Fruit fly (Drosophila melanogaster) whole organism, embryonic: ENCODE measurements around the gene Art1.

Experiments used
- Antp ChIP-seq: fragments of 200-800 bp; sonication (Bioruptor generic); optimal IDR thresholded peaks from 3 replicates; lab custom pipeline; 2016; ENCODE audit warnings: missing biosample characterization, missing genetic modification characterization
- BtbVII ChIP-seq: fragments of 200-800 bp; sonication (Bioruptor generic); optimal IDR thresholded peaks from 3 replicates; lab custom pipeline; 2017; ENCODE audit warnings: missing biosample characterization, mild to moderate bottlenecking, missing genetic modification characterization
- CG10979 ChIP-seq: fragments of 200-800 bp; sonication (Bioruptor generic); optimal IDR thresholded peaks from 2 replicates; lab custom pipeline; 2018; ENCODE audit warnings: missing biosample characterization, mild to moderate bottlenecking, missing genetic modification characterization, moderate library complexity
- CG12071 ChIP-seq: fragments of 200-800 bp; sonication (Bioruptor generic); optimal IDR thresholded peaks from 3 replicates; lab custom pipeline; 2018; ENCODE audit warnings: missing biosample characterization, mild to moderate bottlenecking, missing genetic modification characterization
- CG12391 ChIP-seq: fragments of 200-800 bp; sonication (Bioruptor generic); optimal IDR thresholded peaks from 3 replicates; lab custom pipeline; 2018; ENCODE audit warnings: missing biosample characterization, mild to moderate bottlenecking, missing genetic modification characterization, moderate library complexity
- CG13624 ChIP-seq: fragments of 200-800 bp; sonication (Bioruptor generic); optimal IDR thresholded peaks from 2 replicates; lab custom pipeline; 2016; ENCODE audit warnings: missing biosample characterization, missing genetic modification characterization
- CG1529 ChIP-seq: fragments of 200-800 bp; sonication (Bioruptor generic); optimal IDR thresholded peaks from 3 replicates; lab custom pipeline; 2018; ENCODE audit warnings: missing biosample characterization, missing genetic modification characterization
- CG17328 ChIP-seq: fragments of 200-800 bp; sonication (Bioruptor generic); IDR thresholded peaks from 2 replicates; pipeline ENCODE4 v1.3.6; 2022; ENCODE audit warnings: missing biosample characterization, missing genetic modification characterization
- CG18599 ChIP-seq: fragments of 200-800 bp; sonication (Bioruptor generic); optimal IDR thresholded peaks from 3 replicates; lab custom pipeline; 2017; ENCODE audit warnings: missing biosample characterization, missing genetic modification characterization, mild to moderate bottlenecking, moderate library complexity, missing genetic modification reagents
- CG30403 ChIP-seq: fragments of 200-800 bp; sonication (Bioruptor generic); optimal IDR thresholded peaks from 3 replicates; lab custom pipeline; 2016; ENCODE audit warnings: missing biosample characterization, missing genetic modification characterization
- CG3163 ChIP-seq: fragments of 200-800 bp; sonication (Bioruptor generic); optimal IDR thresholded peaks from 3 replicates; lab custom pipeline; 2016; ENCODE audit warnings: missing biosample characterization, missing genetic modification characterization
- CG34422 ChIP-seq: fragments of 200-800 bp; sonication (Bioruptor generic); IDR thresholded peaks from 3 replicates; pipeline ENCODE4 v1.3.6; 2022; ENCODE audit warnings: missing biosample characterization, missing genetic modification characterization
- CG3847 ChIP-seq: fragments of 200-800 bp; sonication (Bioruptor generic); IDR thresholded peaks from 2 replicates; pipeline ENCODE4 v1.3.6; 2022; ENCODE audit warnings: missing biosample characterization, missing genetic modification characterization
- CG4360 ChIP-seq: fragments of 200-800 bp; sonication (Bioruptor generic); IDR thresholded peaks from 2 replicates; pipeline ENCODE4 v1.3.6; 2022; ENCODE audit warnings: missing biosample characterization, missing genetic modification characterization
- CG4820 ChIP-seq: fragments of 200-800 bp; sonication (Bioruptor generic); optimal IDR thresholded peaks from 3 replicates; lab custom pipeline; 2016; ENCODE audit warnings: missing biosample characterization, missing genetic modification characterization
- CG6765 ChIP-seq: fragments of 200-800 bp; sonication (Bioruptor generic); optimal IDR thresholded peaks from 3 replicates; lab custom pipeline; 2017; ENCODE audit warnings: missing biosample characterization, mild to moderate bottlenecking, missing genetic modification characterization
- CG6854 ChIP-seq: fragments of 200-800 bp; sonication (Bioruptor generic); optimal IDR thresholded peaks from 3 replicates; lab custom pipeline; 2017; ENCODE audit warnings: missing biosample characterization, mild to moderate bottlenecking, missing genetic modification characterization
- CG7271 ChIP-seq: fragments of 200-800 bp; sonication (Bioruptor generic); optimal IDR thresholded peaks from 2 replicates; lab custom pipeline; 2018; ENCODE audit warnings: missing biosample characterization, mild to moderate bottlenecking, missing genetic modification characterization, moderate library complexity
- CG7372 ChIP-seq: fragments of 200-800 bp; sonication (Bioruptor generic); IDR thresholded peaks from 2 replicates; pipeline ENCODE4 v1.3.6; 2022; ENCODE audit warnings: missing biosample characterization, missing genetic modification characterization
- CG7928 ChIP-seq: fragments of 200-800 bp; sonication (Bioruptor generic); optimal IDR thresholded peaks from 2 replicates; lab custom pipeline; 2017; ENCODE audit warnings: missing biosample characterization, mild to moderate bottlenecking, missing genetic modification characterization
- CG7963 ChIP-seq: fragments of 200-800 bp; sonication (Bioruptor generic); IDR thresholded peaks from 3 replicates; pipeline ENCODE4 v1.3.6; 2022; ENCODE audit warnings: missing biosample characterization, missing genetic modification characterization; ENCODE audit not compliant: partially characterized antibody
- CG8290 ChIP-seq, 3 experiments: fragments of 200-800 bp; sonication (Bioruptor generic); optimal IDR thresholded peaks; 2 replicates each; lab custom pipeline; 2016 to 2019; ENCODE audit warnings: missing biosample characterization in 3 of 3, missing genetic modification characterization in 3 of 3, mild to moderate bottlenecking in 2 of 3, moderate library complexity in 1 of 3
- CTCF ChIP-seq: fragments of 200-800 bp; sonication (Bioruptor generic); optimal IDR thresholded peaks from 2 replicates; lab custom pipeline; 2017; ENCODE audit warnings: missing biosample characterization, mild to moderate bottlenecking, missing genetic modification characterization, moderate library complexity
- D19B ChIP-seq: fragments of 200-800 bp; sonication (Bioruptor generic); optimal IDR thresholded peaks from 2 replicates; lab custom pipeline; 2017; ENCODE audit warnings: missing biosample characterization, mild to moderate bottlenecking, missing genetic modification characterization
- Deaf1 ChIP-seq: fragments of 200-800 bp; optimal IDR thresholded peaks from 3 replicates; lab custom pipeline; 2019; ENCODE audit warnings: missing biosample characterization, mild to moderate bottlenecking, missing genetic modification characterization, moderate library complexity
- Doc3 ChIP-seq: fragments of 200-800 bp; sonication (Bioruptor generic); IDR thresholded peaks from 3 replicates; pipeline ENCODE4 v1.3.6; 2022; ENCODE audit warnings: missing biosample characterization, missing genetic modification characterization; ENCODE audit not compliant: partially characterized antibody
- Eip74EF ChIP-seq, 2 experiments: fragments of 200-800 bp in 1 of 2; fragments of >200 bp in 1 of 2; sonication (Bioruptor generic) in 1 of 2; optimal IDR thresholded peaks; 2 replicates each; lab custom pipeline; 2017 to 2019; ENCODE audit warnings: missing biosample characterization in 2 of 2, missing genetic modification characterization in 2 of 2, mild to moderate bottlenecking in 1 of 2, moderate library complexity in 1 of 2
- Ets65A ChIP-seq: fragments of 200-800 bp; sonication (Bioruptor generic); peaks from one replicate; lab custom pipeline; 2016; ENCODE audit warnings: missing biosample characterization, missing genetic modification characterization
- Lhr ChIP-seq: fragments of 200-800 bp; sonication (Bioruptor generic); optimal IDR thresholded peaks from 3 replicates; lab custom pipeline; 2017; ENCODE audit warnings: mild to moderate bottlenecking, missing biosample characterization, missing genetic modification reagents, missing genetic modification characterization
- MBD-R2 ChIP-seq: fragments of 200-800 bp; sonication (Bioruptor generic); IDR thresholded peaks from 2 replicates; pipeline ENCODE4 v1.3.6; 2022; ENCODE audit warnings: missing biosample characterization, missing genetic modification characterization
- NK7.1 ChIP-seq: fragments of 200-800 bp; sonication (Bioruptor generic); optimal IDR thresholded peaks from 3 replicates; lab custom pipeline; 2016; ENCODE audit warnings: missing biosample characterization, missing genetic modification characterization
- Nf-YA ChIP-seq: fragments of 200-800 bp; sonication (Bioruptor generic); IDR thresholded peaks from 2 replicates; pipeline ENCODE4 v1.3.6; 2022; ENCODE audit warnings: missing biosample characterization, missing genetic modification characterization
- Rfx ChIP-seq: fragments of 200-800 bp; sonication (Bioruptor generic); IDR thresholded peaks from 2 replicates; pipeline ENCODE4 v1.3.6; 2022; ENCODE audit warnings: missing biosample characterization, missing genetic modification characterization
- Sry-δ ChIP-seq: fragments of 200-800 bp; sonication (Bioruptor generic); optimal IDR thresholded peaks from 2 replicates; lab custom pipeline; 2016; ENCODE audit warnings: missing biosample characterization, missing genetic modification characterization
- ase ChIP-seq: fragments of 200-800 bp; sonication (Bioruptor generic); IDR thresholded peaks from 3 replicates; pipeline ENCODE4 v1.3.6; 2022; ENCODE audit warnings: missing biosample characterization, missing genetic modification characterization
- crol ChIP-seq: fragments of 200-800 bp; sonication (Bioruptor generic); IDR thresholded peaks from 2 replicates; pipeline ENCODE4 v1.3.6; 2022; ENCODE audit warnings: missing biosample characterization, missing genetic modification characterization
- esg ChIP-seq: fragments of 200-800 bp; sonication (Bioruptor generic); conservative IDR thresholded peaks from 2 replicates; pipeline ENCODE4 v1.3.6; 2022; ENCODE audit warnings: missing biosample characterization, missing genetic modification characterization
- insv ChIP-seq, 2 experiments: fragments of 200-800 bp; sonication (Bioruptor generic); optimal IDR thresholded peaks; 3 replicates each; lab custom pipeline; 2016 to 2018; ENCODE audit warnings: missing biosample characterization in 2 of 2, missing genetic modification characterization in 2 of 2
- jigr1 ChIP-seq: fragments of 200-800 bp; sonication (Bioruptor generic); IDR thresholded peaks from 3 replicates; pipeline ENCODE4 v1.3.6; 2022; ENCODE audit warnings: missing biosample characterization, missing genetic modification characterization
- lmd ChIP-seq: fragments of 200-800 bp; sonication (Bioruptor generic); IDR thresholded peaks from 2 replicates; pipeline ENCODE4 v1.3.6; 2022; ENCODE audit warnings: missing biosample characterization, missing genetic modification characterization
- nerfin-2 ChIP-seq: fragments of 200-800 bp; sonication (Bioruptor generic); IDR thresholded peaks from 2 replicates; pipeline ENCODE4 v1.3.6; 2022; ENCODE audit warnings: missing biosample characterization, missing genetic modification characterization; ENCODE audit not compliant: partially characterized antibody
- odd ChIP-seq: fragments of 200-800 bp; sonication (Bioruptor generic); optimal IDR thresholded peaks from 2 replicates; lab custom pipeline; 2017; ENCODE audit warnings: missing biosample characterization, mild to moderate bottlenecking, missing genetic modification characterization
- pita ChIP-seq: fragments of 200-800 bp; sonication (Bioruptor generic); optimal IDR thresholded peaks from 2 replicates; lab custom pipeline; 2017; ENCODE audit warnings: missing biosample characterization, mild to moderate bottlenecking, missing genetic modification characterization
- psq ChIP-seq: fragments of 200-800 bp; sonication (Bioruptor generic); optimal IDR thresholded peaks from 2 replicates; lab custom pipeline; 2017; ENCODE audit warnings: missing biosample characterization, missing genetic modification characterization
- rib ChIP-seq: fragments of 200-800 bp; sonication (Bioruptor generic); IDR thresholded peaks from 2 replicates; pipeline ENCODE4 v1.3.6; 2022; ENCODE audit warnings: missing biosample characterization, missing genetic modification characterization
- sim ChIP-seq: fragments of 200-800 bp; sonication (Bioruptor generic); IDR thresholded peaks from 2 replicates; pipeline ENCODE4 v1.3.6; 2022; ENCODE audit warnings: missing biosample characterization, missing genetic modification characterization
- stwl ChIP-seq: fragments of 200-800 bp; sonication (Bioruptor generic); optimal IDR thresholded peaks from 3 replicates; lab custom pipeline; 2018; ENCODE audit warnings: missing biosample characterization, mild to moderate bottlenecking, missing genetic modification characterization, moderate library complexity
- tll ChIP-seq, 2 experiments: fragments of 200-800 bp in 1 of 2; fragments of >200 bp in 1 of 2; sonication (Bioruptor generic) in 1 of 2; optimal IDR thresholded peaks; 2 replicates each; lab custom pipeline; 2017 to 2019; ENCODE audit warnings: missing biosample characterization in 2 of 2, missing genetic modification characterization in 2 of 2, mild to moderate bottlenecking in 1 of 2, moderate library complexity in 1 of 2
- z ChIP-seq: fragments of 200-800 bp; sonication (Bioruptor generic); IDR thresholded peaks from 3 replicates; pipeline ENCODE4 v1.3.6; 2022; ENCODE audit warnings: missing biosample characterization, missing genetic modification characterization
- zfh1 ChIP-seq: fragments of 200-800 bp; sonication (Bioruptor generic); IDR thresholded peaks from 3 replicates; pipeline ENCODE4 v1.3.6; 2022; ENCODE audit warnings: missing biosample characterization, missing genetic modification characterization

Art1 gene

dm6 chr3R:10826796-10827524 is 38.9 kb upstream of the Art1 start, which contains the start of gene Cad86C (continued):
- TF ChIP-seq CG30403 (GFP tag; lab: Kevin White, UChicago) (no peak), z (GFP tag; lab: Robert Waterston, UW) (peak; percentile 86), CG7372 (GFP tag; lab: Robert Waterston, UW) (no peak), zfh1 (GFP tag; lab: Robert Waterston, UW) (no peak), CG18599 (GFP tag; lab: Kevin White, UChicago) (no peak), CG34422 (GFP tag; lab: Robert Waterston, UW) (no peak), CG1529 (GFP tag; lab: Kevin White, UChicago) (no peak), CG17328 (GFP tag; lab: Robert Waterston, UW) (no peak), esg (GFP tag; lab: Robert Waterston, UW) (no peak), insv (GFP tag; optimal IDR thresholded peaks at IDR 0.05; lab: Kevin White, UChicago) (no peak), CG3163 (peak; percentile 23), CG7963 (GFP tag; lab: Robert Waterston, UW) (0 out of 3 replicates have a peak, but pooled peaks have one; percentile 40), Deaf1 (tag; lab: Kevin White, UChicago) (peak; percentile 31), pita (GFP tag; lab: Kevin White, UChicago) (no peak), ase (GFP tag; lab: Robert Waterston, UW) (no peak), jigr1 (GFP tag; lab: Robert Waterston, UW) (no peak), stwl (tag; lab: Kevin White, UChicago) (no peak), rib (GFP tag; lab: Robert Waterston, UW) (no peak), lmd (GFP tag; lab: Robert Waterston, UW) (no peak), CG6765 (peak; percentile 2), Sry-δ (GFP tag; lab: Kevin White, UChicago) (no peak), NK7.1 (GFP tag; lab: Kevin White, UChicago) (no peak), nerfin-2 (GFP tag; lab: Robert Waterston, UW) (peak; percentile 52; the same call in 1 of the 2 replicates), CG12071 (GFP tag; lab: Kevin White, UChicago) (peak; percentile 30), Rfx (peak; percentile 50; the same call in 1 of the 2 replicates), CG7928 (GFP tag; lab: Kevin White, UChicago) (no peak), CG13624 (GFP tag; lab: Kevin White, UChicago) (peak; percentile 10), Lhr (GFP tag; lab: Kevin White, UChicago) (no peak), BtbVII (peak; percentile 13), Doc3 (0 out of 3 replicates have a peak, but pooled peaks have one; percentile 61), MBD-R2 (no peak), CG12391 (tag; lab: Kevin White, UChicago) (no peak), Eip74EF (GFP tag; optimal IDR thresholded peaks at IDR 0.05; lab: Kevin White, UChicago) (no peak), CG10979 (tag; lab: Kevin White, UChicago) (no peak), Ets65A (GFP tag; lab: Kevin White, UChicago) (peak; percentile 13), odd (no peak), CG4820 (GFP tag; lab: Kevin White, UChicago) (no peak), CTCF (GFP tag; lab: Kevin White, UChicago) (no peak), CG8290 (GFP tag; optimal IDR thresholded peaks at IDR 0.05; lab: Kevin White, UChicago) (no peak), CG8290 (tag; optimal IDR thresholded peaks at IDR 0.05; lab: Kevin White, UChicago) (no peak), CG7271 (tag; lab: Kevin White, UChicago) (no peak), D19B (GFP tag; lab: Kevin White, UChicago) (peak; percentile 51), Nf-YA (GFP tag; lab: Robert Waterston, UW) (no peak), psq (GFP tag; lab: Kevin White, UChicago) (no peak), Antp (GFP tag; lab: Kevin White, UChicago) (no peak), tll (GFP tag; optimal IDR thresholded peaks at IDR 0.05; lab: Kevin White, UChicago) (no peak), sim (GFP tag; lab: Robert Waterston, UW) (peak; percentile 11; the same call in 1 of the 2 replicates), crol (GFP tag; lab: Robert Waterston, UW) (no peak), CG4360 (GFP tag; lab: Robert Waterston, UW) (peak; percentile 93), CG3847 (no peak), CG6854 (GFP tag; lab: Kevin White, UChicago) (peak; percentile 5)
